Fruit fly (Drosophila melanogaster) whole organism, adult: Measurements from ENCODE around the gene CG13033.

ENCODE experiments used
- CG11617 ChIP-seq: fragments of 200-800 bp; sonication (Bioruptor generic); optimal IDR thresholded peaks from 2 replicates; lab custom pipeline; 2017; ENCODE audit warnings: mild to moderate bottlenecking, missing biosample characterization, missing genetic modification reagents, missing genetic modification characterization
- CG5204 ChIP-seq: fragments of 200-800 bp; sonication (Bioruptor generic); optimal IDR thresholded peaks from 2 replicates; lab custom pipeline; 2016; ENCODE audit warnings: missing biosample characterization, missing genetic modification characterization
- Clk ChIP-seq: fragments of 200-800 bp; sonication (Bioruptor generic); optimal IDR thresholded peaks from 2 replicates; lab custom pipeline; 2017; ENCODE audit warnings: missing biosample characterization, missing genetic modification characterization
- Mnt ChIP-seq: fragments of 200-800 bp; sonication (Bioruptor generic); optimal IDR thresholded peaks from 2 replicates; lab custom pipeline; 2016; ENCODE audit warnings: missing biosample characterization, mild to moderate bottlenecking, missing genetic modification characterization
- pad ChIP-seq: fragments of 200-800 bp; sonication (Bioruptor generic); optimal IDR thresholded peaks from 3 replicates; lab custom pipeline; 2017; ENCODE audit warnings: missing biosample characterization, missing genetic modification characterization, mild to moderate bottlenecking, moderate library complexity, missing genetic modification reagents
- tj ChIP-seq: fragments of 200-800 bp; sonication (Bioruptor generic); optimal IDR thresholded peaks from 3 replicates; lab custom pipeline; 2017; ENCODE audit warnings: missing biosample characterization, mild to moderate bottlenecking, missing genetic modification characterization, moderate library complexity

DNA sequence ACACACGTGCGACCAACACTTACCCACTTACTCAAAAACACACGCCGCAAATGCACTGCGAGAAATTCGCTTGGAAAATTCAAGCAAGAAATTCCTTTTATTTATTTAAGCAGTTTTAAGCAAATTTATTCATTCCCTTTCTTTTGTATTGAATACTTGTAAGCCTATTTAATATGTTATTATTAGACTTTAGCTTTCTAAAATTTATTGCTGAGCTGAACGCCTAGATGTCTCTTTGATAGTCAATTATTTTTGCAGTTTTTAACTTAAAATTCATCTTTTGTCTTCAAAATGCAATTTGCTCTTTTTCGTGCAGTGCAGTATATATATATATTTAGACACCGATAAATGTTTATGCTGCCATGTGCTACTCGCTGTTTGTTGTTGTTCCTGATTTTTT lies 11.5 kb downstream of the CG13033 start:
- TF ChIP-seq Clk (GFP tag; lab: Kevin White, UChicago) (no peak), pad (no peak), Mnt (GFP tag; lab: Kevin White, UChicago) (no peak), tj (GFP tag; lab: Kevin White, UChicago) (no peak), CG5204 (no peak), CG11617 (GFP tag; lab: Kevin White, UChicago) (no peak)
